Worm (Caenorhabditis elegans) whole organism, L1 larva: ENCODE measurements around the gene F46B6.6.
A peak's percentile ranks its signal among the peaks of the same experiment; 100 is the strongest.

Source experiments
- alr-1 ChIP-seq: fragments of 200-800 bp; sonication (Bioruptor generic); optimal IDR thresholded peaks from 2 replicates; lab custom pipeline; 2018; ENCODE audit warnings: borderline replicate concordance, mild to moderate bottlenecking, missing genetic modification characterization, missing compliant biosample characterization
- ama-1 ChIP-seq: fragments of 150-350 bp; optimal IDR thresholded peaks from 2 replicates; lab custom pipeline; 2014
- ceh-82 ChIP-seq, 3 experiments: fragments of 150-350 bp in 1 of 3; sonication (generic microtip) in 2 of 3; optimal IDR thresholded peaks; 2 replicates each; lab custom pipeline; 2014 to 2017; ENCODE audit warnings: missing biosample characterization in 3 of 3, missing genetic modification characterization in 3 of 3
- ces-1 ChIP-seq: fragments of 150-350 bp; optimal IDR thresholded peaks from 2 replicates; lab custom pipeline; 2014; ENCODE audit warnings: missing biosample characterization, missing genetic modification reagents, missing genetic modification characterization
- dsc-1 ChIP-seq: sonication (generic microtip); optimal IDR thresholded peaks from 2 replicates; lab custom pipeline; 2016; ENCODE audit warnings: mild to moderate bottlenecking, missing genetic modification characterization, missing compliant biosample characterization
- efl-1 ChIP-seq, 4 experiments: fragments of 150-350 bp; optimal IDR thresholded peaks in 3 of 4; peaks in 1 of 4; 1 replicate in 1 of 4; 2 replicates in 3 of 4; lab custom pipeline; 2014; ENCODE audit warnings: missing biosample characterization in 2 of 4, missing genetic modification characterization in 2 of 4, missing genetic modification reagents in 2 of 4
- elt-3 ChIP-seq, 6 experiments: fragments of 150-350 bp in 1 of 6; sonication (generic microtip); optimal IDR thresholded peaks; 2 replicates each; lab custom pipeline; 2017 to 2018; ENCODE audit warnings: missing biosample characterization in 6 of 6, missing genetic modification characterization in 6 of 6, inconsistent platforms in 1 of 6
- fkh-10 ChIP-seq: sonication (generic microtip); optimal IDR thresholded peaks from 2 replicates; lab custom pipeline; 2017; ENCODE audit warnings: missing biosample characterization, missing genetic modification reagents, missing genetic modification characterization
- fkh-4 ChIP-seq: sonication (generic microtip); optimal IDR thresholded peaks from 2 replicates; lab custom pipeline; 2016; ENCODE audit warnings: missing compliant biosample characterization, missing genetic modification characterization, borderline replicate concordance
- fkh-8 ChIP-seq: sonication (generic microtip); optimal IDR thresholded peaks from 2 replicates; lab custom pipeline; 2016; ENCODE audit warnings: mild to moderate bottlenecking, missing genetic modification characterization, missing compliant biosample characterization
- fos-1 ChIP-seq: fragments of 150-350 bp; optimal IDR thresholded peaks from 2 replicates; lab custom pipeline; 2014; ENCODE audit warnings: missing biosample characterization, missing genetic modification characterization
- grh-1 ChIP-seq: fragments of 200-800 bp; sonication (Bioruptor generic); IDR thresholded peaks from 2 replicates; pipeline ENCODE4 v1.3.6; 2022; ENCODE audit warnings: missing genetic modification reagents, missing genetic modification characterization, missing compliant biosample characterization
- hpl-2 ChIP-seq: fragments of 150-350 bp; optimal IDR thresholded peaks from 2 replicates; lab custom pipeline; 2014; ENCODE audit warnings: missing biosample characterization, missing genetic modification reagents, missing genetic modification characterization
- irx-1 ChIP-seq: sonication (generic microtip); optimal IDR thresholded peaks from 2 replicates; lab custom pipeline; 2016; ENCODE audit warnings: missing genetic modification characterization, missing compliant biosample characterization
- jun-1 ChIP-seq: fragments of 150-350 bp; optimal IDR thresholded peaks from 2 replicates; lab custom pipeline; 2014; ENCODE audit warnings: missing biosample characterization, missing genetic modification reagents, missing genetic modification characterization
- lin-14 ChIP-seq: fragments of 200-800 bp; sonication (Bioruptor generic); optimal IDR thresholded peaks from 2 replicates; lab custom pipeline; 2018; ENCODE audit warnings: mild to moderate bottlenecking, missing genetic modification characterization, moderate library complexity, missing compliant biosample characterization
- lsy-2 ChIP-seq, 2 experiments: fragments of 150-350 bp; optimal IDR thresholded peaks; 2 replicates each; lab custom pipeline; 2014; ENCODE audit warnings: missing biosample characterization in 2 of 2, missing genetic modification characterization in 2 of 2
- nhr-11 ChIP-seq: fragments of 150-350 bp; optimal IDR thresholded peaks from 2 replicates; lab custom pipeline; 2014; ENCODE audit warnings: missing biosample characterization, missing genetic modification characterization
- nhr-12 ChIP-seq: sonication (generic microtip); optimal IDR thresholded peaks from 2 replicates; lab custom pipeline; 2017; ENCODE audit warnings: missing biosample characterization, missing genetic modification characterization
- nhr-19 ChIP-seq: fragments of 200-800 bp; sonication (Bioruptor generic); conservative IDR thresholded peaks from 2 replicates; pipeline ENCODE4 v1.3.6; 2022; ENCODE audit warnings: missing genetic modification characterization, missing compliant biosample characterization
- nhr-20 ChIP-seq: sonication (generic microtip); optimal IDR thresholded peaks from 2 replicates; lab custom pipeline; 2016; ENCODE audit warnings: mild to moderate bottlenecking, missing genetic modification characterization, missing compliant biosample characterization
- nhr-47 ChIP-seq: sonication (generic microtip); optimal IDR thresholded peaks from 2 replicates; lab custom pipeline; 2016; ENCODE audit warnings: mild to moderate bottlenecking, missing genetic modification characterization, moderate library complexity, missing compliant biosample characterization
- nhr-71 ChIP-seq: sonication (generic microtip); optimal IDR thresholded peaks from 2 replicates; lab custom pipeline; 2016; ENCODE audit warnings: mild to moderate bottlenecking, missing genetic modification characterization, moderate library complexity, missing compliant biosample characterization
- pqm-1 ChIP-seq: sonication (generic microtip); optimal IDR thresholded peaks from 3 replicates; lab custom pipeline; 2017; ENCODE audit warnings: missing biosample characterization, missing genetic modification characterization
- rnt-1 ChIP-seq: sonication (generic microtip); optimal IDR thresholded peaks from 2 replicates; lab custom pipeline; 2016; ENCODE audit warnings: mild to moderate bottlenecking, missing genetic modification characterization, moderate library complexity, missing compliant biosample characterization
- snu-23 ChIP-seq: sonication (generic microtip); optimal IDR thresholded peaks from 2 replicates; lab custom pipeline; 2016; ENCODE audit warnings: missing genetic modification characterization, missing compliant biosample characterization
- sptf-1 ChIP-seq: fragments of 150-350 bp; optimal IDR thresholded peaks from 2 replicates; lab custom pipeline; 2014; ENCODE audit warnings: missing biosample characterization, missing genetic modification characterization
- swsn-7 ChIP-seq: sonication (generic microtip); optimal IDR thresholded peaks from 2 replicates; lab custom pipeline; 2016; ENCODE audit warnings: missing genetic modification characterization, missing compliant biosample characterization
- tbx-2 ChIP-seq: sonication (generic microtip); optimal IDR thresholded peaks from 2 replicates; lab custom pipeline; 2016; ENCODE audit warnings: missing genetic modification characterization, missing compliant biosample characterization
- unc-62 ChIP-seq: fragments of 150-350 bp; optimal IDR thresholded peaks from 2 replicates; lab custom pipeline; 2014; ENCODE audit warnings: missing biosample characterization, missing genetic modification reagents, missing genetic modification characterization
- zip-4 ChIP-seq: fragments of 200-800 bp; sonication (Bioruptor generic); optimal IDR thresholded peaks from 2 replicates; lab custom pipeline; 2018; ENCODE audit warnings: mild to moderate bottlenecking, missing genetic modification characterization, moderate library complexity, missing compliant biosample characterization
- ztf-4 ChIP-seq: fragments of 150-350 bp; optimal IDR thresholded peaks from 2 replicates; lab custom pipeline; 2014; ENCODE audit warnings: missing biosample characterization, missing genetic modification characterization

F46B6.6 gene

ce11 chrV:9775734-9776133 lies 10.9 kb downstream of the F46B6.6 start, which contains the start of gene F46B6.12:
F46B6.12 (minus strand) TSS chrV:9775834.
- TF ChIP-seq irx-1 (tag; lab: Kevin White, UChicago) (no peak), lin-14 (GFP tag; lab: Kevin White, UChicago) (no peak), hpl-2 (GFP tag; lab: Kevin White, UChicago) (no peak), snu-23 (no peak), alr-1 (tag; lab: Kevin White, UChicago) (no peak), fos-1 (no peak), rnt-1 (tag; lab: Kevin White, UChicago) (no peak), zip-4 (GFP tag; lab: Kevin White, UChicago) (no peak), jun-1 (no peak), fkh-8 (tag; lab: Kevin White, UChicago) (no peak), unc-62 (GFP tag; lab: Kevin White, UChicago) (no peak), sptf-1 (tag; lab: Kevin White, UChicago) (no peak), ama-1 (lab: Kevin White, UChicago) (no peak), nhr-20 (tag; lab: Kevin White, UChicago) (no peak), nhr-12 (tag; lab: Kevin White, UChicago) (no peak), pqm-1 (tag; lab: Kevin White, UChicago) (no peak)

- TF ChIP-seq grh-1 (GFP tag; lab: Robert Waterston, UW) (no peak), ces-1 (GFP tag; lab: Kevin White, UChicago) (peak; percentile 99), fkh-10 (GFP tag; lab: Kevin White, UChicago) (peak; percentile 56)
These were observed 14.7 kb downstream of the F46B6.6 start, which contains the start of gene F46B6.2 for ce11 chrV:9771970-9772369. F46B6.2 (plus strand) TSS chrV:9772285.

- no peak for TF ChIP-seq fkh-10 (GFP tag; lab: Kevin White, UChicago)
- TF ChIP-seq nhr-11 = no peak
- no peak for TF ChIP-seq unc-62 (GFP tag; lab: Kevin White, UChicago)
- TF ChIP-seq nhr-20 (tag; lab: Kevin White, UChicago) = no peak
- TF ChIP-seq nhr-19 (GFP tag; lab: Robert Waterston, UW) = no peak
- TF ChIP-seq rnt-1 (tag; lab: Kevin White, UChicago) = no peak
- no peak for TF ChIP-seq fkh-4
These were observed 15.4 kb downstream of the F46B6.6 start for ce11 chrV:9771311-9771710.

- no peak for TF ChIP-seq ztf-4 (tag; lab: Kevin White, UChicago)
- peak; percentile 100 for TF ChIP-seq ces-1 (GFP tag; lab: Kevin White, UChicago)
- peak in 1 of 3 experiments; percentile 28 for TF ChIP-seq ceh-82 (tag; optimal IDR thresholded peaks at IDR 0.05; lab: Kevin White, UChicago)
- peak; percentile 88 for TF ChIP-seq fkh-10 (GFP tag; lab: Kevin White, UChicago)
- TF ChIP-seq nhr-47 (tag; lab: Kevin White, UChicago) = peak; percentile 50
- peak; percentile 16 for TF ChIP-seq swsn-7
- no peak for TF ChIP-seq elt-3 (tag; optimal IDR thresholded peaks at IDR 0.05; lab: Kevin White, UChicago)
- peak; percentile 35 for TF ChIP-seq tbx-2
- peak; percentile 80 for TF ChIP-seq lin-14 (GFP tag; lab: Kevin White, UChicago)
- TF ChIP-seq dsc-1 = no peak
- TF ChIP-seq efl-1 (optimal IDR thresholded peaks at IDR 0.05; lab: Kevin White, UChicago) = no peak
- peak in 1 of 2 experiments; percentile 76 for TF ChIP-seq efl-1 (GFP tag; optimal IDR thresholded peaks at IDR 0.05 in 1 of 2; lab: Kevin White, UChicago)
- TF ChIP-seq nhr-71 (tag; lab: Kevin White, UChicago) = peak; percentile 30
- peak in 1 of 2 experiments; percentile 53 for TF ChIP-seq lsy-2 (tag; optimal IDR thresholded peaks at IDR 0.05; lab: Kevin White, UChicago)
These were observed 17.6 kb downstream of the F46B6.6 start, which contains the start of gene unc-42 for ce11 chrV:9768828-9769778. unc-42 (minus strand) TSS chrV:9769391.
